Worm (Caenorhabditis elegans) whole organism, L1 larva: Measurements from ENCODE around the gene D1046.16.

Experiments used
- ama-1 ChIP-seq: fragments of 150-350 bp; optimal IDR thresholded peaks from 2 replicates; lab custom pipeline; 2014
- blmp-1 ChIP-seq: fragments of 150-350 bp; optimal IDR thresholded peaks from 2 replicates; lab custom pipeline; 2014; ENCODE audit warnings: missing biosample characterization, missing genetic modification characterization
- elt-3 ChIP-seq, 6 experiments: fragments of 150-350 bp in 1 of 6; sonication (generic microtip); optimal IDR thresholded peaks; 2 replicates each; lab custom pipeline; 2017 to 2018; ENCODE audit warnings: missing biosample characterization in 6 of 6, missing genetic modification characterization in 6 of 6, inconsistent platforms in 1 of 6
- hpl-2 ChIP-seq: fragments of 150-350 bp; optimal IDR thresholded peaks from 2 replicates; lab custom pipeline; 2014; ENCODE audit warnings: missing biosample characterization, missing genetic modification reagents, missing genetic modification characterization
- lin-13 ChIP-seq: fragments of 150-350 bp; optimal IDR thresholded peaks from 2 replicates; lab custom pipeline; 2014; ENCODE audit warnings: missing biosample characterization, missing genetic modification reagents, missing genetic modification characterization
- lsy-2 ChIP-seq, 2 experiments: fragments of 150-350 bp; optimal IDR thresholded peaks; 2 replicates each; lab custom pipeline; 2014; ENCODE audit warnings: missing biosample characterization in 2 of 2, missing genetic modification characterization in 2 of 2
- mdl-1 ChIP-seq, 2 experiments: fragments of 150-350 bp; optimal IDR thresholded peaks; 2 replicates each; lab custom pipeline; 2014 to 2017; ENCODE audit warnings: missing biosample characterization in 2 of 2, missing genetic modification characterization in 2 of 2, inconsistent platforms in 1 of 2
- nhr-11 ChIP-seq: fragments of 150-350 bp; optimal IDR thresholded peaks from 2 replicates; lab custom pipeline; 2014; ENCODE audit warnings: missing biosample characterization, missing genetic modification characterization
- nhr-237 ChIP-seq: fragments of 150-350 bp; optimal IDR thresholded peaks from 2 replicates; lab custom pipeline; 2014; ENCODE audit warnings: missing biosample characterization, missing genetic modification characterization
- snpc-4 ChIP-seq: fragments of 150-350 bp; optimal IDR thresholded peaks from 2 replicates; lab custom pipeline; 2014; ENCODE audit warnings: missing biosample characterization, missing genetic modification characterization
- snu-23 ChIP-seq: sonication (generic microtip); optimal IDR thresholded peaks from 2 replicates; lab custom pipeline; 2016; ENCODE audit warnings: missing genetic modification characterization, missing compliant biosample characterization
- tbx-2 ChIP-seq: sonication (generic microtip); optimal IDR thresholded peaks from 2 replicates; lab custom pipeline; 2016; ENCODE audit warnings: missing genetic modification characterization, missing compliant biosample characterization
- tlp-1 ChIP-seq: fragments of 150-350 bp; optimal IDR thresholded peaks from 2 replicates; lab custom pipeline; 2014; ENCODE audit warnings: missing biosample characterization, missing genetic modification characterization
- unc-62 ChIP-seq: fragments of 150-350 bp; optimal IDR thresholded peaks from 2 replicates; lab custom pipeline; 2014; ENCODE audit warnings: missing biosample characterization, missing genetic modification reagents, missing genetic modification characterization

DNA sequence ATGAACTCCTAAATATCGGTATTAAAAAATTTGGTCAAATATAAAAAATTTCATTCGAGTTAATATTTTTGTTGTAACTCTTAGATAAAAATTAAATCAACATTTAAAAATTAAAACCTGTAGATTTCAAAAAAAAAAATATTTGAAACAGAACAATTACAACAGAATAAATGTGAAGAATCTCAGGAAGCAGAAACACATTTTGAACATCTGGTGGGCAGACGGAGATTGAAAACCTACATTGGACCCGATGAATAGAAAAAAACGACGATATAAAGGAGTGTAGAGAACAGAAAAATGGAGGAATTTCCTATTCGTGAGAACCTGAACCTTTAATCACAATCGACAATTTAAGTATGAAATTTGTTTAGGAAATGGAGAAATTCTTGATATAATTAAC, 2.2 kb downstream of the D1046.16 start:
- TF ChIP-seq ama-1 (no peak), hpl-2 (GFP tag; lab: Kevin White, UChicago) (no peak), nhr-237 (tag; lab: Kevin White, UChicago) (no peak), lin-13 (no peak), unc-62 (GFP tag; lab: Kevin White, UChicago) (no peak), tlp-1 (tag; lab: Kevin White, UChicago) (no peak), nhr-11 (no peak), mdl-1 (tag; optimal IDR thresholded peaks at IDR 0.05; lab: Kevin White, UChicago) (no peak), elt-3 (tag; optimal IDR thresholded peaks at IDR 0.05; lab: Kevin White, UChicago) (no peak), snpc-4 (tag; lab: Kevin White, UChicago) (no peak), lsy-2 (tag; optimal IDR thresholded peaks at IDR 0.05; lab: Kevin White, UChicago) (no peak), tbx-2 (no peak), snu-23 (GFP tag; lab: Kevin White, UChicago) (no peak), blmp-1 (tag; lab: Kevin White, UChicago) (no peak)
